Worm (Caenorhabditis elegans): ENCODE data around the gene Y58A7A.2.

ce11 chrV:5031764-5032163 is 40.2 kb downstream of the Y58A7A.2 start:
- TF ChIP-seq nhr-12 (tag; optimal IDR thresholded peaks at IDR 0.05) (no peak), snpc-4 (tag; optimal IDR thresholded peaks at IDR 0.05) (no peak), sptf-1 (tag; optimal IDR thresholded peaks at IDR 0.05) (no peak), elt-1 (tag; optimal IDR thresholded peaks at IDR 0.05; ENCODE audit: borderline replicate concordance, insufficient read depth) (no peak), nhr-237 (tag; optimal IDR thresholded peaks at IDR 0.05) (no peak), ces-1 (GFP tag; optimal IDR thresholded peaks at IDR 0.05) (no peak), M03D4.4 (tag; optimal IDR thresholded peaks at IDR 0.05) (no peak), nhr-28 (tag; optimal IDR thresholded peaks at IDR 0.05) (no peak), hlh-1 (tag; optimal IDR thresholded peaks at IDR 0.05) (no peak), unc-39 (tag; optimal IDR thresholded peaks at IDR 0.05) (no peak), elt-3 (tag; optimal IDR thresholded peaks at IDR 0.05) (no peak), tbx-8 (GFP tag; optimal IDR thresholded peaks at IDR 0.05) (no peak), ztf-11 (tag; optimal IDR thresholded peaks at IDR 0.05) (no peak), mep-1 (tag; optimal IDR thresholded peaks at IDR 0.05) (no peak)

Data from whole organism, mixed stage, embryonic.